Worm (Caenorhabditis elegans): ENCODE results near the gene C09G1.2.

DNA sequence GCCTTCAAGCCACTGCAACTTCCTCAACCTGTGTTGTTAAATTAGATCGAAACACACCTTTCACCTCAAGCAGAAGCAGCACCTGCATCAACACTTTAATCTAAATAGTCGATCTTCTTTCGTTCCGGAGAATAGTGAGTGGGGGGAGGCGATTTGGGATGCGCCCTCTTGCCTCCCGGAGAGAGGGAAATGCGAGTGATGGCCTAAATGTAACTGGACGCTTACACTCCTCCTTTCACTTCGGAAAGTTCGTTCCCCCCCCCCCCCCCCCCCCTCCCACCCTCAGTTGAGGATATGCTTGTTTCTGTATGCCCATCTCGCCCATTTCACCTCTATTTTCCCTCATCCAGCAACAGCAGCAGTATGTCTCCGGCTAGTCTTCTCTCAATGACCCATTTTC lies 46.5 kb upstream of the C09G1.2 start:
- TF ChIP-seq nhr-237 (tag; optimal IDR thresholded peaks at IDR 0.05) (no peak), blmp-1 (tag; optimal IDR thresholded peaks at IDR 0.05) (no peak), lin-13 (tag; optimal IDR thresholded peaks at IDR 0.05) (no peak), ces-1 (GFP tag; optimal IDR thresholded peaks at IDR 0.05) (no peak), nhr-28 (tag; optimal IDR thresholded peaks at IDR 0.05) (no peak), unc-39 (tag; optimal IDR thresholded peaks at IDR 0.05) (no peak), lin-32 (GFP tag; optimal IDR thresholded peaks at IDR 0.05) (no peak), snpc-4 (tag; optimal IDR thresholded peaks at IDR 0.05) (no peak), nhr-76 (tag; optimal IDR thresholded peaks at IDR 0.05) (no peak), unc-62 (GFP tag; optimal IDR thresholded peaks at IDR 0.05) (no peak), nhr-12 (tag; optimal IDR thresholded peaks at IDR 0.05) (no peak), elt-3 (tag; optimal IDR thresholded peaks at IDR 0.05) (no peak)

All from whole organism, mixed stage, embryonic.